Fruit fly (Drosophila melanogaster) whole organism, prepupa: ENCODE results near the gene org-1.

Experiments
- Blimp-1 ChIP-seq: fragments of 200-800 bp; sonication (Bioruptor generic); optimal IDR thresholded peaks from 3 replicates; lab custom pipeline; 2017; ENCODE audit warnings: missing biosample characterization, missing genetic modification characterization, mild to moderate bottlenecking, moderate library complexity, missing genetic modification reagents
- CG10631 ChIP-seq: fragments of 200-800 bp; sonication (Bioruptor generic); optimal IDR thresholded peaks from 2 replicates; lab custom pipeline; 2016; ENCODE audit warnings: missing biosample characterization, missing genetic modification characterization
- CG10669 ChIP-seq: fragments of 200-800 bp; sonication (Bioruptor generic); optimal IDR thresholded peaks from 3 replicates; lab custom pipeline; 2018; ENCODE audit warnings: missing biosample characterization, mild to moderate bottlenecking, missing genetic modification characterization, moderate library complexity
- CG11294 ChIP-seq: fragments of 200-800 bp; sonication (Bioruptor generic); IDR thresholded peaks from 2 replicates; pipeline ENCODE4 v1.3.6; 2022; ENCODE audit warnings: missing biosample characterization, missing genetic modification characterization
- CG11762 ChIP-seq: fragments of 200-800 bp; sonication (Bioruptor generic); optimal IDR thresholded peaks from 3 replicates; lab custom pipeline; 2016; ENCODE audit warnings: missing biosample characterization, missing genetic modification characterization; ENCODE audit not compliant: insufficient read depth
- CG11902 ChIP-seq: fragments of 200-800 bp; sonication (Bioruptor generic); optimal IDR thresholded peaks from 3 replicates; lab custom pipeline; 2016; ENCODE audit warnings: missing biosample characterization, missing genetic modification characterization
- CG15336 ChIP-seq: fragments of 200-800 bp; sonication (Bioruptor generic); IDR thresholded peaks from 2 replicates; pipeline ENCODE4 v1.3.6; 2022; ENCODE audit warnings: missing biosample characterization, missing genetic modification characterization
- CG1621 ChIP-seq: fragments of 200-800 bp; sonication (Bioruptor generic); optimal IDR thresholded peaks from 3 replicates; lab custom pipeline; 2018; ENCODE audit warnings: missing biosample characterization, mild to moderate bottlenecking, missing genetic modification characterization
- CG3032 ChIP-seq: fragments of 200-800 bp; optimal IDR thresholded peaks from 2 replicates; lab custom pipeline; 2019; ENCODE audit warnings: missing biosample characterization, mild to moderate bottlenecking, missing genetic modification characterization, moderate library complexity
- CG34406 ChIP-seq: fragments of 200-800 bp; sonication (Bioruptor generic); optimal IDR thresholded peaks from 3 replicates; lab custom pipeline; 2016; ENCODE audit warnings: missing biosample characterization, missing genetic modification characterization
- CG3919 ChIP-seq: fragments of 200-800 bp; sonication (Bioruptor generic); optimal IDR thresholded peaks from 3 replicates; lab custom pipeline; 2016; ENCODE audit warnings: missing biosample characterization, missing genetic modification characterization
- CG4318 ChIP-seq: fragments of 200-800 bp; sonication (Bioruptor generic); optimal IDR thresholded peaks from 3 replicates; lab custom pipeline; 2017; ENCODE audit warnings: missing biosample characterization, mild to moderate bottlenecking, missing genetic modification characterization
- CG6163 ChIP-seq: fragments of 200-800 bp; sonication (Bioruptor generic); IDR thresholded peaks from 3 replicates; pipeline ENCODE4 v1.3.6; 2022; ENCODE audit warnings: missing biosample characterization, missing genetic modification characterization
- CG6276 ChIP-seq: fragments of 200-800 bp; sonication (Bioruptor generic); optimal IDR thresholded peaks from 2 replicates; lab custom pipeline; 2017; ENCODE audit warnings: missing biosample characterization, mild to moderate bottlenecking, missing genetic modification characterization
- CG6792 ChIP-seq: fragments of 200-800 bp; sonication (Bioruptor generic); optimal IDR thresholded peaks from 3 replicates; lab custom pipeline; 2016; ENCODE audit warnings: missing biosample characterization, missing genetic modification characterization
- CG6808 ChIP-seq: fragments of 200-800 bp; sonication (Bioruptor generic); optimal IDR thresholded peaks from 3 replicates; lab custom pipeline; 2017; ENCODE audit warnings: missing biosample characterization, missing genetic modification characterization, mild to moderate bottlenecking, moderate library complexity, missing genetic modification reagents
- CG6854 ChIP-seq: fragments of 200-800 bp; sonication (Bioruptor generic); optimal IDR thresholded peaks from 2 replicates; lab custom pipeline; 2017; ENCODE audit warnings: missing biosample characterization, mild to moderate bottlenecking, missing genetic modification characterization
- CG8119 ChIP-seq: fragments of 200-800 bp; sonication (Bioruptor generic); IDR thresholded peaks from 3 replicates; pipeline ENCODE4 v1.3.6; 2022; ENCODE audit warnings: missing biosample characterization, missing genetic modification characterization
- CG8632 ChIP-seq: fragments of 200-800 bp; sonication (Bioruptor generic); optimal IDR thresholded peaks from 3 replicates; lab custom pipeline; 2016; ENCODE audit warnings: missing biosample characterization, missing genetic modification characterization
- CG9139 ChIP-seq: fragments of 200-800 bp; sonication (Bioruptor generic); optimal IDR thresholded peaks from 3 replicates; lab custom pipeline; 2017; ENCODE audit warnings: missing biosample characterization, mild to moderate bottlenecking, missing genetic modification characterization
- Eip75B ChIP-seq: fragments of 200-800 bp; sonication (Bioruptor generic); optimal IDR thresholded peaks from 3 replicates; lab custom pipeline; 2016; ENCODE audit warnings: missing biosample characterization, missing genetic modification characterization
- Eip78C ChIP-seq: fragments of 200-800 bp; sonication (Bioruptor generic); peaks from one replicate; lab custom pipeline; 2016; ENCODE audit warnings: missing biosample characterization, missing genetic modification characterization
- Ets96B ChIP-seq: fragments of 200-800 bp; optimal IDR thresholded peaks from 2 replicates; lab custom pipeline; 2019; ENCODE audit warnings: missing biosample characterization, mild to moderate bottlenecking, missing genetic modification characterization, moderate library complexity
- Gug ChIP-seq: fragments of 200-800 bp; sonication (Bioruptor generic); IDR thresholded peaks from 2 replicates; pipeline ENCODE4 v1.3.6; 2022; ENCODE audit warnings: missing biosample characterization, missing genetic modification characterization
- Hr38 ChIP-seq: sonication (Bioruptor generic); optimal IDR thresholded peaks from 2 replicates; lab custom pipeline; 2016; ENCODE audit warnings: missing biosample characterization, missing genetic modification characterization
- Hr39 ChIP-seq: fragments of 200-800 bp; sonication (Bioruptor generic); optimal IDR thresholded peaks from 2 replicates; lab custom pipeline; 2016; ENCODE audit warnings: missing biosample characterization, missing genetic modification characterization
- Lpt ChIP-seq: fragments of 200-800 bp; sonication (Bioruptor generic); optimal IDR thresholded peaks from 3 replicates; lab custom pipeline; 2016; ENCODE audit warnings: missing biosample characterization, missing genetic modification characterization
- Met ChIP-seq: fragments of 200-800 bp; sonication (Bioruptor generic); optimal IDR thresholded peaks from 3 replicates; lab custom pipeline; 2016; ENCODE audit warnings: missing biosample characterization, missing genetic modification characterization
- Smox ChIP-seq: fragments of 200-800 bp; sonication (Bioruptor generic); optimal IDR thresholded peaks from 3 replicates; lab custom pipeline; 2016; ENCODE audit warnings: missing biosample characterization, missing genetic modification characterization
- Sox102F ChIP-seq: fragments of 200-800 bp; sonication (Bioruptor generic); optimal IDR thresholded peaks from 2 replicates; lab custom pipeline; 2016; ENCODE audit warnings: missing biosample characterization, mild to moderate bottlenecking, missing genetic modification characterization
- Sox15 ChIP-seq: fragments of 200-800 bp; sonication (Bioruptor generic); optimal IDR thresholded peaks from 3 replicates; lab custom pipeline; 2016; ENCODE audit warnings: missing biosample characterization, missing genetic modification characterization
- achi ChIP-seq: fragments of 200-800 bp; sonication (Bioruptor generic); optimal IDR thresholded peaks from 3 replicates; lab custom pipeline; 2016; ENCODE audit warnings: missing biosample characterization, missing genetic modification characterization
- acj6 ChIP-seq: fragments of 200-800 bp; sonication (Bioruptor generic); optimal IDR thresholded peaks from 3 replicates; lab custom pipeline; 2016; ENCODE audit warnings: missing biosample characterization, missing genetic modification characterization
- cyc ChIP-seq: fragments of 200-800 bp; sonication (Bioruptor generic); optimal IDR thresholded peaks from 3 replicates; lab custom pipeline; 2016; ENCODE audit warnings: missing biosample characterization, missing genetic modification characterization
- dac ChIP-seq: fragments of 200-800 bp; sonication (Bioruptor generic); optimal IDR thresholded peaks from 2 replicates; lab custom pipeline; 2017; ENCODE audit warnings: missing biosample characterization, mild to moderate bottlenecking, missing genetic modification characterization
- dsx ChIP-seq: fragments of 200-800 bp; optimal IDR thresholded peaks from 3 replicates; lab custom pipeline; 2019; ENCODE audit warnings: missing biosample characterization, mild to moderate bottlenecking, missing genetic modification characterization, moderate library complexity; ENCODE audit not compliant: poor library complexity, severe bottlenecking
- eg ChIP-seq: fragments of 200-800 bp; sonication (Bioruptor generic); IDR thresholded peaks from 3 replicates; pipeline ENCODE4 v1.3.6; 2022; ENCODE audit warnings: missing biosample characterization, missing genetic modification characterization
- esn ChIP-seq: fragments of 200-800 bp; sonication (Bioruptor generic); optimal IDR thresholded peaks from 2 replicates; lab custom pipeline; 2016; ENCODE audit warnings: missing biosample characterization, mild to moderate bottlenecking, missing genetic modification characterization, moderate library complexity
- fd85E ChIP-seq: fragments of 200-800 bp; sonication (Bioruptor generic); optimal IDR thresholded peaks from 3 replicates; lab custom pipeline; 2016; ENCODE audit warnings: missing biosample characterization, missing genetic modification characterization
- fkh ChIP-seq: fragments of 200-800 bp; sonication (Bioruptor generic); optimal IDR thresholded peaks from 3 replicates; lab custom pipeline; 2017; ENCODE audit warnings: missing biosample characterization, mild to moderate bottlenecking, missing genetic modification characterization, moderate library complexity
- lz ChIP-seq: fragments of 200-800 bp; sonication (Bioruptor generic); optimal IDR thresholded peaks from 3 replicates; lab custom pipeline; 2016; ENCODE audit warnings: missing biosample characterization, missing genetic modification characterization
- net ChIP-seq: fragments of 200-800 bp; sonication (Bioruptor generic); optimal IDR thresholded peaks from 3 replicates; lab custom pipeline; 2016; ENCODE audit warnings: missing biosample characterization, missing genetic modification characterization
- pdm3 ChIP-seq: fragments of 200-800 bp; sonication (Bioruptor generic); optimal IDR thresholded peaks from 3 replicates; lab custom pipeline; 2016; ENCODE audit warnings: missing biosample characterization, missing genetic modification characterization
- salr ChIP-seq, 2 experiments: fragments of 200-800 bp; sonication (Bioruptor generic); optimal IDR thresholded peaks; 3 replicates each; lab custom pipeline; 2016 to 2018; ENCODE audit warnings: missing biosample characterization in 2 of 2, missing genetic modification characterization in 2 of 2, mild to moderate bottlenecking in 1 of 2
- spab ChIP-seq: fragments of 200-800 bp; sonication (Bioruptor generic); optimal IDR thresholded peaks from 2 replicates; lab custom pipeline; 2017; ENCODE audit warnings: missing biosample characterization, mild to moderate bottlenecking, missing genetic modification characterization, missing genetic modification reagents
- ss ChIP-seq, 2 experiments: fragments of 200-800 bp; sonication (Bioruptor generic); optimal IDR thresholded peaks; 2 replicates in 1 of 2; 3 replicates in 1 of 2; lab custom pipeline; 2017 to 2018; ENCODE audit warnings: mild to moderate bottlenecking in 2 of 2, missing biosample characterization in 2 of 2, missing genetic modification characterization in 2 of 2, moderate library complexity in 1 of 2
- svp ChIP-seq: fragments of 200-800 bp; sonication (Bioruptor generic); peaks from one replicate; lab custom pipeline; 2016; ENCODE audit warnings: missing biosample characterization, missing genetic modification characterization
- topi ChIP-seq: fragments of 200-800 bp; sonication (Bioruptor generic); optimal IDR thresholded peaks from 3 replicates; lab custom pipeline; 2016; ENCODE audit warnings: missing biosample characterization, missing genetic modification characterization
- vri ChIP-seq: fragments of 200-800 bp; sonication (Bioruptor generic); optimal IDR thresholded peaks from 3 replicates; lab custom pipeline; 2016; ENCODE audit warnings: missing biosample characterization, mild to moderate bottlenecking, missing genetic modification characterization

org-1 gene

dm6 chrX:8499151-8499550 is 44.3 kb upstream of the org-1 start (continued):
- TF ChIP-seq CG1621 (tag; lab: Kevin White, UChicago) (no peak), svp (no peak), Sox15 (GFP tag; lab: Kevin White, UChicago) (peak; percentile 1), CG3032 (no peak), Blimp-1 (no peak), CG6163 (GFP tag; lab: Robert Waterston, UW) (peak; percentile 52; the same call in 2 of the 3 replicates), CG10631 (GFP tag; lab: Kevin White, UChicago) (no peak), esn (GFP tag; lab: Kevin White, UChicago) (no peak), CG15336 (GFP tag; lab: Robert Waterston, UW) (no peak), Met (GFP tag; lab: Kevin White, UChicago) (no peak), CG3919 (GFP tag; lab: Kevin White, UChicago) (no peak), CG6854 (no peak), pdm3 (GFP tag; lab: Kevin White, UChicago) (peak; percentile 15), CG11762 (GFP tag; lab: Kevin White, UChicago) (no peak), CG8119 (GFP tag; lab: Robert Waterston, UW) (no peak), Ets96B (tag; lab: Kevin White, UChicago) (no peak), spab (GFP tag; lab: Kevin White, UChicago) (no peak), CG6276 (no peak), Hr39 (GFP tag; lab: Kevin White, UChicago) (peak; percentile 16), ss (GFP tag; optimal IDR thresholded peaks at IDR 0.05; lab: Kevin White, UChicago) (no peak), Eip75B (GFP tag; lab: Kevin White, UChicago) (no peak), acj6 (GFP tag; lab: Kevin White, UChicago) (peak; percentile 40), fd85E (GFP tag; lab: Kevin White, UChicago) (no peak), fkh (GFP tag; lab: Kevin White, UChicago) (no peak), CG11294 (GFP tag; lab: Robert Waterston, UW) (0 out of 2 replicates have a peak, but pooled peaks have one; percentile 18), Hr38 (GFP tag; lab: Kevin White, UChicago) (no peak)
- TF ChIP-seq, all 60 proteins: peak for 16

- TF ChIP-seq topi (GFP tag; lab: Kevin White, UChicago): peak; percentile 10
- TF ChIP-seq CG11902 (GFP tag; lab: Kevin White, UChicago): no peak
- TF ChIP-seq svp: peak; percentile 50
- peak; percentile 8 for TF ChIP-seq CG34406 (GFP tag; lab: Kevin White, UChicago)
- TF ChIP-seq CG6854: no peak
- no peak for TF ChIP-seq CG6792
- no peak for TF ChIP-seq CG4318
- TF ChIP-seq salr (GFP tag; optimal IDR thresholded peaks at IDR 0.05; lab: Kevin White, UChicago): no peak
- TF ChIP-seq Ets96B (tag; lab: Kevin White, UChicago): peak; percentile 16
- TF ChIP-seq Sox102F (GFP tag; lab: Kevin White, UChicago): no peak
- TF ChIP-seq Met (GFP tag; lab: Kevin White, UChicago): peak; percentile 17
- peak; percentile 7 for TF ChIP-seq Hr39 (GFP tag; lab: Kevin White, UChicago)
- TF ChIP-seq Smox (GFP tag; lab: Kevin White, UChicago): no peak
- no peak for TF ChIP-seq CG9139
- no peak for TF ChIP-seq Gug (GFP tag; lab: Robert Waterston, UW)
- no peak for TF ChIP-seq dac
- TF ChIP-seq Eip78C: peak; percentile 67
- no peak for TF ChIP-seq CG6808 (GFP tag; lab: Kevin White, UChicago)
- peak; percentile 20 for TF ChIP-seq cyc (GFP tag; lab: Kevin White, UChicago)
- TF ChIP-seq CG6163 (GFP tag; lab: Robert Waterston, UW): no peak
- TF ChIP-seq eg (GFP tag; lab: Robert Waterston, UW): no peak
- TF ChIP-seq vri (GFP tag; lab: Kevin White, UChicago): peak; percentile 49
- peak; percentile 24 for TF ChIP-seq lz (GFP tag; lab: Kevin White, UChicago)
- TF ChIP-seq CG8632 (GFP tag; lab: Kevin White, UChicago): peak; percentile 29
- TF ChIP-seq achi: peak; percentile 0
- peak; percentile 31 for TF ChIP-seq esn (GFP tag; lab: Kevin White, UChicago)
- no peak for TF ChIP-seq dsx (GFP tag; lab: Kevin White, UChicago)
- TF ChIP-seq net (GFP tag; lab: Kevin White, UChicago): no peak
- no peak for TF ChIP-seq Lpt (GFP tag; lab: Kevin White, UChicago)
- TF ChIP-seq CG6276: no peak
- TF ChIP-seq CG10669 (GFP tag; lab: Kevin White, UChicago): peak; percentile 7
- TF ChIP-seq spab (GFP tag; lab: Kevin White, UChicago): no peak
- TF ChIP-seq acj6 (GFP tag; lab: Kevin White, UChicago): no peak
Measured at dm6 chrX:8497604-8498232, 42.8 kb upstream of the org-1 start.
